Fruit fly (Drosophila melanogaster) S2 (cell line): ENCODE results near the gene Task7.

Experiments used
- CG8478 ChIP-seq: fragments of >200 bp; optimal IDR thresholded peaks from 2 replicates; lab custom pipeline; 2018
- CTCF ChIP-seq, 2 experiments: fragments of >200 bp; optimal IDR thresholded peaks; 2 replicates each; lab custom pipeline; 2018

DNA sequence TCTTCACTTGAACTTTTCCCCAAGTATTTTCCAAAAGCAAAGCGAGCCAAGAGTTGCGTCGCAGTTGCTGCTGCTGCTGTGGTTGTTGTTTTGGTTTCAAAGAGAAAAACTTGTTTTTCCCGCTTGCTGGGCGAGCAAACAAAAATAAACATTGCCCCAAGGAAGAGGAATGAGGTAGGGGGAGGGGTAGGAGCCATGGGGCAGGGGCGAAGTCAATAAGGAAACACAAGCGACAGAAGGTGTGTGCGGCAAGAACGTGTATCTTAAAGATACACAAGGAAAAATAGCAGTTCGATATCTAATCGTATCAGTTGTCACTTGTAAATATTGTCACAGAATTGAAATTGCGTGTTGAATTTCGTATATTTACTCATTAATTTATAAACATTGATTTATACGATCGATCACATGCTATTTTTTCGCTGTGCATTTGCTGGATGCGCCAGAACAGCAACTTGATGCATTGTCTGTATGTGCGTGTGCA, 18.5 kb downstream of the Task7 start:
- TF ChIP-seq CTCF (optimal IDR thresholded peaks at IDR 0.05; lab: Kevin White, UChicago) (no peak), CG8478 (lab: Kevin White, UChicago) (no peak)
